Worm (Caenorhabditis elegans) whole organism, L4 larva: ENCODE data around the gene srd-49.

ENCODE experiments used
- F49E8.2 ChIP-seq: sonication (generic microtip); optimal IDR thresholded peaks from 2 replicates; lab custom pipeline; 2016; ENCODE audit warnings: missing compliant biosample characterization, mild to moderate bottlenecking, missing genetic modification characterization, borderline replicate concordance
- R02D3.7 ChIP-seq: fragments of 150-350 bp; sonication (generic microtip); optimal IDR thresholded peaks from 3 replicates; lab custom pipeline; 2014; ENCODE audit warnings: missing biosample characterization, missing genetic modification characterization
- T20F7.1 ChIP-seq: fragments of 200-800 bp; sonication (Bioruptor generic); optimal IDR thresholded peaks from 2 replicates; lab custom pipeline; 2018; ENCODE audit warnings: mild to moderate bottlenecking, missing genetic modification characterization, missing compliant biosample characterization
- Y105C5A.15 ChIP-seq: fragments of 200-800 bp; sonication (Bioruptor generic); IDR thresholded peaks from 2 replicates; pipeline ENCODE4 v1.3.6; 2022; ENCODE audit warnings: missing genetic modification characterization, missing compliant biosample characterization
- Y5F2A.4 ChIP-seq: fragments of 200-800 bp; sonication (Bioruptor generic); optimal IDR thresholded peaks from 2 replicates; lab custom pipeline; 2018; ENCODE audit warnings: mild to moderate bottlenecking, missing genetic modification characterization, missing compliant biosample characterization
- aha-1 ChIP-seq: fragments of 150-350 bp; peaks from one replicate; lab custom pipeline; 2014; ENCODE audit warnings: missing biosample characterization, missing genetic modification characterization
- aly-2 ChIP-seq: sonication (generic microtip); optimal IDR thresholded peaks from 2 replicates; lab custom pipeline; 2018; ENCODE audit warnings: missing biosample characterization, missing genetic modification characterization
- ceh-32 ChIP-seq: sonication (generic microtip); optimal IDR thresholded peaks from 2 replicates; lab custom pipeline; 2016; ENCODE audit warnings: mild to moderate bottlenecking, missing genetic modification characterization, missing compliant biosample characterization; ENCODE audit not compliant: poor library complexity
- ceh-62 ChIP-seq: sonication (generic microtip); optimal IDR thresholded peaks from 2 replicates; lab custom pipeline; 2017; ENCODE audit warnings: missing biosample characterization, missing genetic modification characterization
- daf-16 ChIP-seq, 3 experiments: sonication (generic microtip); optimal IDR thresholded peaks; 2 replicates each; lab custom pipeline; 2016 to 2017; ENCODE audit warnings: missing genetic modification characterization in 3 of 3, missing genetic modification reagents in 3 of 3, mild to moderate bottlenecking in 2 of 3, missing compliant biosample characterization in 2 of 3, missing biosample characterization in 1 of 3, moderate library complexity in 1 of 3
- dpl-1 ChIP-seq: fragments of 150-350 bp; optimal IDR thresholded peaks from 2 replicates; lab custom pipeline; 2014; ENCODE audit warnings: missing biosample characterization, missing genetic modification reagents, missing genetic modification characterization
- dve-1 ChIP-seq: sonication (generic microtip); optimal IDR thresholded peaks from 2 replicates; lab custom pipeline; 2017; ENCODE audit warnings: antibody characterized with exemption, mild to moderate bottlenecking, missing genetic modification characterization, missing compliant biosample characterization; ENCODE audit not compliant: insufficient read depth
- egl-27 ChIP-seq: sonication (generic microtip); optimal IDR thresholded peaks from 3 replicates; lab custom pipeline; 2017; ENCODE audit warnings: missing biosample characterization, missing genetic modification reagents, missing genetic modification characterization
- hlh-11 ChIP-seq: fragments of 200-800 bp; sonication (Bioruptor generic); optimal IDR thresholded peaks from 2 replicates; lab custom pipeline; 2018; ENCODE audit warnings: mild to moderate bottlenecking, missing genetic modification characterization, missing compliant biosample characterization
- lin-15B ChIP-seq: fragments of 150-350 bp; sonication (generic microtip); optimal IDR thresholded peaks from 3 replicates; lab custom pipeline; 2014; ENCODE audit warnings: missing biosample characterization, missing genetic modification characterization
- lin-38 ChIP-seq: fragments of 200-800 bp; sonication (Bioruptor generic); IDR thresholded peaks from 2 replicates; pipeline ENCODE4 v1.3.6; 2022; ENCODE audit warnings: missing genetic modification reagents, missing genetic modification characterization, missing compliant biosample characterization
- mep-1 ChIP-seq: fragments of 150-350 bp; sonication (generic microtip); optimal IDR thresholded peaks from 3 replicates; lab custom pipeline; 2014; ENCODE audit warnings: missing biosample characterization, missing genetic modification characterization
- nhr-111 ChIP-seq: fragments of 200-800 bp; sonication (Bioruptor generic); optimal IDR thresholded peaks from 2 replicates; lab custom pipeline; 2018; ENCODE audit warnings: mild to moderate bottlenecking, missing genetic modification characterization, missing compliant biosample characterization
- nhr-237 ChIP-seq: sonication (generic microtip); optimal IDR thresholded peaks from 2 replicates; lab custom pipeline; 2017; ENCODE audit warnings: missing biosample characterization, missing genetic modification characterization
- nhr-25 ChIP-seq: sonication (generic microtip); optimal IDR thresholded peaks from 2 replicates; lab custom pipeline; 2017; ENCODE audit warnings: missing genetic modification characterization, mild to moderate bottlenecking, missing compliant biosample characterization, antibody characterized with exemption, moderate library complexity, borderline replicate concordance; ENCODE audit not compliant: insufficient read depth
- nhr-28 ChIP-seq: fragments of 150-350 bp; optimal IDR thresholded peaks from 2 replicates; lab custom pipeline; 2014; ENCODE audit warnings: missing biosample characterization, missing genetic modification characterization
- nhr-41 ChIP-seq: fragments of 200-800 bp; sonication (Bioruptor generic); IDR thresholded peaks from 2 replicates; pipeline ENCODE4 v1.3.6; 2022; ENCODE audit warnings: missing genetic modification reagents, missing genetic modification characterization, missing compliant biosample characterization
- nhr-48 ChIP-seq: sonication (generic microtip); optimal IDR thresholded peaks from 2 replicates; lab custom pipeline; 2016; ENCODE audit warnings: mild to moderate bottlenecking, missing genetic modification characterization, missing compliant biosample characterization
- pqm-1 ChIP-seq: sonication (generic microtip); optimal IDR thresholded peaks from 2 replicates; lab custom pipeline; 2017; ENCODE audit warnings: missing biosample characterization, missing genetic modification characterization
- rbr-2 ChIP-seq: sonication (generic microtip); optimal IDR thresholded peaks from 2 replicates; lab custom pipeline; 2016; ENCODE audit warnings: missing genotype, missing genetic modification characterization, missing compliant biosample characterization
- set-16 ChIP-seq: fragments of 200-800 bp; sonication (Bioruptor generic); IDR thresholded peaks from 2 replicates; pipeline ENCODE4 v1.3.6; 2022; ENCODE audit warnings: missing genetic modification reagents, missing genetic modification characterization, missing compliant biosample characterization
- snpc-1.2 ChIP-seq: fragments of 200-800 bp; sonication (Bioruptor generic); IDR thresholded peaks from 2 replicates; pipeline ENCODE4 v1.3.6; 2022; ENCODE audit warnings: missing genetic modification reagents, missing genetic modification characterization, missing compliant biosample characterization
- snpc-4 ChIP-seq: fragments of 150-350 bp; optimal IDR thresholded peaks from 2 replicates; lab custom pipeline; 2014; ENCODE audit warnings: missing biosample characterization, missing genetic modification characterization
- spr-1 ChIP-seq: sonication (generic microtip); optimal IDR thresholded peaks from 2 replicates; lab custom pipeline; 2016; ENCODE audit warnings: mild to moderate bottlenecking, missing genetic modification characterization, missing compliant biosample characterization
- tra-1 ChIP-seq: fragments of 200-800 bp; sonication (Bioruptor generic); IDR thresholded peaks from 2 replicates; pipeline ENCODE4 v1.3.6; 2022; ENCODE audit warnings: missing genetic modification reagents, missing genetic modification characterization, missing compliant biosample characterization
- unc-62 ChIP-seq, 3 experiments: fragments of 150-350 bp in 1 of 3; sonication (generic microtip); optimal IDR thresholded peaks in 2 of 3; peaks in 1 of 3; 1 replicate in 1 of 3; 2 replicates in 2 of 3; lab custom pipeline; 2014 to 2017; ENCODE audit warnings: missing biosample characterization in 3 of 3, missing genetic modification characterization in 3 of 3, missing genetic modification reagents in 3 of 3, missing genotype in 1 of 3
- zfp-3 ChIP-seq: fragments of 200-800 bp; sonication (Bioruptor generic); conservative IDR thresholded peaks from 2 replicates; pipeline ENCODE4 v1.3.6; 2022; ENCODE audit warnings: missing genetic modification reagents, missing genetic modification characterization, missing compliant biosample characterization
- zip-11 ChIP-seq: fragments of 200-800 bp; sonication (Bioruptor generic); IDR thresholded peaks from 2 replicates; pipeline ENCODE4 v1.3.6; 2022; ENCODE audit warnings: missing genetic modification characterization, missing compliant biosample characterization
- ztf-11 ChIP-seq: fragments of 150-350 bp; optimal IDR thresholded peaks from 2 replicates; lab custom pipeline; 2014; ENCODE audit warnings: missing biosample characterization, missing genetic modification characterization
- ztf-7 ChIP-seq: fragments of 150-350 bp; optimal IDR thresholded peaks from 2 replicates; lab custom pipeline; 2014; ENCODE audit warnings: missing biosample characterization, missing genetic modification characterization

srd-49 gene

ce11 chrV:10105412-10105811 lies 10.9 kb downstream of the srd-49 start, which contains the start of gene C08B6.2:
TSS of gene C08B6.2 (plus strand) at chrV:10105712.
- no peak for TF ChIP-seq ztf-7 (tag; lab: Kevin White, UChicago)
- TF ChIP-seq dve-1 = no peak
- peak; percentile 44 for TF ChIP-seq aha-1 (tag; lab: Kevin White, UChicago)
- no peak for TF ChIP-seq zip-11

DNA sequence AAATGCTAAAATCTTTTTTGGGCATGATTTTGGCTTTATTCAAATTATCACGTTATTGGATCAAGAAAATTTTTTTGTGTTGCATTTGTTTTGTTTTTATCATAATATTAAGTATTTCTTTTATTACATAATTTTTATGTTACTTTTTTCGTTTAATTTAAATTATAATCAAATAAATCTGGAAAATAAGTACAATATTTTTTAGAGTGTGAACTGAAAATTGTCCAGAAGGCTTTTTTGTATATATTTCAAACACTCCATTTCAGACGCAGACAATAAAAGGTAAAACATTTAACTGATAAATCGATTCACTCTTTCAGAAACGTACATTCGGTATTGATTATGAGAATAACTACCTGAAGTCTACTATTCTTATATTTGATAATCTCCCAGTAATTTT lies 12.8 kb downstream of the srd-49 start, which contains the start of gene C08B6.11:
C08B6.11 (plus strand) TSS at position 301 of the 400 bp plus-strand sequence.
- TF ChIP-seq dpl-1 (GFP tag; lab: Kevin White, UChicago) (no peak), zfp-3 (GFP tag; lab: Robert Waterston, UW) (no peak)

DNA sequence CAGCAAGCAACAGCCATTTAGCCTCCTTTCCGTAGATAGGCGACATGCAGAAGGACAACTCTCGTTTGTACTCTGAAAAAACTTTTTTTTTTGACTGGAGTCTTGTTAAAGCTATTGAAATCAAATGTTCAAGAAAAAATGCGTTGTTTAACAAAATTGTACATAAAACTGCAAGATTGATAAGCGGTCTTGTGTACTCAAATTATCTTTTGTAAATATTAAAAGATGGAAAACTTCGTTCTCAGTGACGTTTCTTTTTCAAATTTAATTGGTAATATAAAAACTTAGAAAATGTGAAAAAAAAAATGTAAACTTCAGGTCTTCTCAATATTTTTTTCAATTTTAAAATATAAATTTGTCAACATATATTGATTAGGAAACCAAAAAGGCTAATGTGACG lies 16.7 kb downstream of the srd-49 start:
- TF ChIP-seq nhr-25 (tag; lab: Kevin White, UChicago) = no peak
- no peak for TF ChIP-seq Y105C5A.15 (GFP tag; lab: Robert Waterston, UW)
- no peak for TF ChIP-seq egl-27 (tag; lab: Kevin White, UChicago)
- TF ChIP-seq snpc-1.2 (GFP tag; lab: Robert Waterston, UW) = no peak
- TF ChIP-seq F49E8.2 = no peak
- TF ChIP-seq ztf-11 (tag; lab: Kevin White, UChicago) = no peak
- TF ChIP-seq daf-16 (GFP tag; optimal IDR thresholded peaks at IDR 0.05; lab: Kevin White, UChicago) = no peak
- TF ChIP-seq daf-16 (tag; optimal IDR thresholded peaks at IDR 0.05; lab: Kevin White, UChicago) = peak; percentile 53
- peak; percentile 17 for TF ChIP-seq nhr-28 (tag; lab: Kevin White, UChicago)
- peak; percentile 44 for TF ChIP-seq pqm-1
- no peak for TF ChIP-seq nhr-237 (tag; lab: Kevin White, UChicago)
- no peak for TF ChIP-seq ceh-32

ce11 chrV:10112187-10112586 lies 17.7 kb downstream of the srd-49 start, which contains the start of gene C08B6.3:
TSS of gene C08B6.3 (minus strand) at chrV:10112287.
- peak in 1 of 2 experiments; percentile 18 for TF ChIP-seq unc-62 (GFP tag; optimal IDR thresholded peaks at IDR 0.05 in 1 of 2; lab: Kevin White, UChicago)
- TF ChIP-seq unc-62 (tag; optimal IDR thresholded peaks at IDR 0.05; lab: Kevin White, UChicago) = no peak
- TF ChIP-seq lin-15B (tag; lab: Kevin White, UChicago) = no peak
- TF ChIP-seq daf-16 (GFP tag; optimal IDR thresholded peaks at IDR 0.05; lab: Kevin White, UChicago) = no peak
- TF ChIP-seq daf-16 (tag; optimal IDR thresholded peaks at IDR 0.05; lab: Kevin White, UChicago) = peak; percentile 8
- TF ChIP-seq, all 104 proteins: peak for 2

DNA sequence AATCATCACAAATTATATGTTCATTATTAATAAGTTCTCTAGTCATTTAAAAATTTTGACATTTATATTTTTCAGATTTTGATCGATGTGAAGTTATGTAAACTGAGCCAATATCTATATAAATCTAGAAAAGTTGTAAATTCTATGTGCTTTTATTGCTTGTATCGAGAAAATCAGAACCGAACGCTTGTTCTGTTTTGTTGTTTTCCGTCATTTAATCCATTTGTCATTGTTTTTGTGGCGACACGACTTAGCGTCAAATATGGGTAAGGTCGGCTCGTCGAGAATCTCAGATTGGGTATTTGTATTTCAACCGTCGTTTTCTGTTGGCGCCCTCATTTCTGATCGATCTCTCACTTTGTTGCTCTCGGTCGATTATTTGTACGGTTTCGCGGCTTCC lies 19.9 kb downstream of the srd-49 start, which contains the start of gene cht-5:
cht-5 (plus strand) TSS at position 301 of the 400 bp plus-strand sequence.
- TF ChIP-seq nhr-48 (tag; lab: Kevin White, UChicago) (no peak), tra-1 (GFP tag; lab: Robert Waterston, UW) (no peak), lin-38 (no peak), R02D3.7 (no peak), Y5F2A.4 (GFP tag; lab: Kevin White, UChicago) (no peak), snpc-4 (no peak), hlh-11 (tag; lab: Kevin White, UChicago) (no peak), nhr-111 (no peak), ceh-62 (tag; lab: Kevin White, UChicago) (no peak), mep-1 (tag; lab: Kevin White, UChicago) (no peak), rbr-2 (tag; lab: Kevin White, UChicago) (no peak), spr-1 (tag; lab: Kevin White, UChicago) (no peak), T20F7.1 (GFP tag; lab: Kevin White, UChicago) (no peak), set-16 (GFP tag; lab: Robert Waterston, UW) (no peak), aly-2 (tag; lab: Kevin White, UChicago) (no peak), nhr-41 (GFP tag; lab: Robert Waterston, UW) (no peak)
